Worm (Caenorhabditis elegans): ENCODE measurements around the gene cal-2.

DNA sequence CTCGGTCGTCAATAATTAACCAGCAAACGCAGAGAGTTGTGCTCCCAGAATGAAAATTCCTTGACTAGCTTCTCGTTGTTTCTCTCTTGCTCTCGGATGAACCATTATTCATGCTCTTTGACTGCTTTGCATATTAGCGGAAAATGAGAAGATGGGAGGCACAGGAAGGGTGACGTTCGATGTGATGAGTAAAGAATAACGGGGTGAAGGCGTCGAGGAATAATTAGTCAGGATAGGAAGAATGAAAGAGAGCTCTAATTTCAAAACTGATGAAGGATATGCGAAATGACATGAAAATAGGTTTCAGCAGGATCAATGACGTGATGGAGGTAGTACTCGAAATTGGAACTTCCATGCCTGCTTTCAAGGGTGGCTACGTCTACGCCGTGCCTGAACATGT is 9.2 kb upstream of the cal-2 start:
- no peak for TF ChIP-seq ref-1 (GFP tag; conservative IDR thresholded peaks at IDR 0.05)
- no peak for TF ChIP-seq tab-1 (GFP tag; IDR thresholded peaks at IDR 0.05)
- no peak for TF ChIP-seq flt-1 (GFP tag; IDR thresholded peaks at IDR 0.05)
- TF ChIP-seq ztf-23 (GFP tag; IDR thresholded peaks at IDR 0.05) = no peak
- TF ChIP-seq cog-1 (tag; optimal IDR thresholded peaks at IDR 0.05) = no peak
- TF ChIP-seq med-1 (GFP tag; optimal IDR thresholded peaks at IDR 0.05; ENCODE audit: insufficient read depth) = no peak
- TF ChIP-seq ztf-29 (GFP tag; IDR thresholded peaks at IDR 0.05) = no peak
- no peak for TF ChIP-seq T22C8.4 (GFP tag; IDR thresholded peaks at IDR 0.05)
- TF ChIP-seq klf-2 (GFP tag; conservative IDR thresholded peaks at IDR 0.05) = no peak

All from whole organism, midembryonic.